Fruit fly (Drosophila melanogaster): Measurements from ENCODE around the gene mTerf5.

The mTerf5 gene

dm6 chr3R:18242089-18242955 is 18.8 kb upstream of the mTerf5 start, which contains the start of the genes CG7156 and 14-3-3epsilon (continued):
- peak; percentile 60 for TF ChIP-seq knrl (GFP tag; IDR thresholded peaks at IDR 0.05; ENCODE audit: partially characterized antibody)
- TF ChIP-seq zen (tag; optimal IDR thresholded peaks at IDR 0.05), result peak; percentile 57
- 0 out of 2 replicates have a peak, but pooled peaks have one; percentile 25 for TF ChIP-seq CG32772 (GFP tag; IDR thresholded peaks at IDR 0.05)
- peak; percentile 70 for TF ChIP-seq CG16813 (GFP tag; IDR thresholded peaks at IDR 0.05; ENCODE audit: partially characterized antibody)
- TF ChIP-seq jumu (GFP tag; optimal IDR thresholded peaks at IDR 0.05), result peak; percentile 2
- peak; percentile 14 for TF ChIP-seq CG3838 (GFP tag; optimal IDR thresholded peaks at IDR 0.05)
- TF ChIP-seq YL-1 (GFP tag; optimal IDR thresholded peaks at IDR 0.05), result peak; percentile 18
- no peak for TF ChIP-seq Ada2b (GFP tag; IDR thresholded peaks at IDR 0.05)
- TF ChIP-seq bowl (GFP tag; IDR thresholded peaks at IDR 0.05), result no peak
- TF ChIP-seq sob (GFP tag; IDR thresholded peaks at IDR 0.05), result peak; percentile 20; the same call in 1 of the 2 replicates
- TF ChIP-seq Blimp-1 (GFP tag; optimal IDR thresholded peaks at IDR 0.05), result no peak
- peak; percentile 77 for TF ChIP-seq sqz (GFP tag; optimal IDR thresholded peaks at IDR 0.05)
- no peak for TF ChIP-seq CG12769 (tag; optimal IDR thresholded peaks at IDR 0.05)
- TF ChIP-seq CG17186 (GFP tag; optimal IDR thresholded peaks at IDR 0.05), result peak; percentile 94
- TF ChIP-seq Kr (GFP tag; optimal IDR thresholded peaks at IDR 0.05), result no peak
- TF ChIP-seq Camta (GFP tag; optimal IDR thresholded peaks at IDR 0.05), result peak; percentile 25
- no peak for TF ChIP-seq ac (GFP tag; optimal IDR thresholded peaks at IDR 0.05)
- no peak for TF ChIP-seq sens-2 (GFP tag; IDR thresholded peaks at IDR 0.05)
- peak; percentile 15 for TF ChIP-seq CG2875 (GFP tag; optimal IDR thresholded peaks at IDR 0.05)
- TF ChIP-seq CG15696 (tag; optimal IDR thresholded peaks at IDR 0.05), result peak; percentile 2
- no peak for TF ChIP-seq wdn (GFP tag; IDR thresholded peaks at IDR 0.05)
- TF ChIP-seq Hey (tag; optimal IDR thresholded peaks at IDR 0.05), result no peak
- peak; percentile 15 for TF ChIP-seq CG1233 (GFP tag; optimal IDR thresholded peaks at IDR 0.05)
- TF ChIP-seq ham (GFP tag; IDR thresholded peaks at IDR 0.05), result no peak
- TF ChIP-seq Mes4 (GFP tag; optimal IDR thresholded peaks at IDR 0.05), result peak; percentile 14
- TF ChIP-seq jigr1 (GFP tag; IDR thresholded peaks at IDR 0.05), result no peak; the same call in 2 of the 3 replicates
- TF ChIP-seq cato (GFP tag; optimal IDR thresholded peaks at IDR 0.05; ENCODE audit: borderline replicate concordance), result no peak
- peak; percentile 38 for TF ChIP-seq Rfx (GFP tag; IDR thresholded peaks at IDR 0.05)
- TF ChIP-seq Sry-δ (GFP tag; optimal IDR thresholded peaks at IDR 0.05), result peak; percentile 72
- peak; percentile 44 for TF ChIP-seq HLHmδ (GFP tag; optimal IDR thresholded peaks at IDR 0.05)
- peak in 1 of 2 experiments; percentile 64 for TF ChIP-seq Pdp1 (GFP tag; optimal IDR thresholded peaks at IDR 0.05)
- peak; percentile 91 for TF ChIP-seq sens (GFP tag)
- peak; percentile 16 for TF ChIP-seq slou (GFP tag; optimal IDR thresholded peaks at IDR 0.05)
- TF ChIP-seq Meics (GFP tag; optimal IDR thresholded peaks at IDR 0.05), result no peak
- TF ChIP-seq BEAF-32 (GFP tag; optimal IDR thresholded peaks at IDR 0.05), result peak; percentile 92
- TF ChIP-seq CG4707 (GFP tag; optimal IDR thresholded peaks at IDR 0.05), result peak; percentile 22
- peak; percentile 69; the same call in 2 of the 3 replicates for TF ChIP-seq CG34422 (GFP tag; IDR thresholded peaks at IDR 0.05)
- peak; percentile 73 for TF ChIP-seq unpg (GFP tag; optimal IDR thresholded peaks at IDR 0.05)
- no peak for TF ChIP-seq CG6813 (GFP tag; optimal IDR thresholded peaks at IDR 0.05)
- TF ChIP-seq Eip74EF (GFP tag; optimal IDR thresholded peaks at IDR 0.05), result peak in 1 of 2 experiments; percentile 22
- peak; percentile 37 for TF ChIP-seq CG12219 (GFP tag; optimal IDR thresholded peaks at IDR 0.05)
- 0 out of 2 replicates have a peak, but pooled peaks have one; percentile 3 for TF ChIP-seq NFAT (GFP tag; IDR thresholded peaks at IDR 0.05)
- peak; percentile 8 for TF ChIP-seq oc (tag; optimal IDR thresholded peaks at IDR 0.05)
- no peak for TF ChIP-seq br (optimal IDR thresholded peaks at IDR 0.05)
- no peak for TF ChIP-seq Vsx1 (GFP tag; optimal IDR thresholded peaks at IDR 0.05)
- peak; percentile 66 for TF ChIP-seq az2 (GFP tag; optimal IDR thresholded peaks at IDR 0.05)
- no peak for TF ChIP-seq CG6175 (GFP tag; IDR thresholded peaks at IDR 0.05)
- TF ChIP-seq Scr (GFP tag; IDR thresholded peaks at IDR 0.05; ENCODE audit: partially characterized antibody), result peak; percentile 74
